Worm (Caenorhabditis elegans) whole organism, L2 larva: Measurements from ENCODE around the gene pix-1.

ENCODE experiments used
- C34F6.9 ChIP-seq: fragments of 150-350 bp; optimal IDR thresholded peaks from 2 replicates; lab custom pipeline; 2014; ENCODE audit warnings: missing biosample characterization, missing genetic modification characterization
- R02D3.7 ChIP-seq: fragments of 150-350 bp; optimal IDR thresholded peaks from 2 replicates; lab custom pipeline; 2014; ENCODE audit warnings: missing biosample characterization, missing genetic modification characterization
- ZK546.5 ChIP-seq: sonication (generic microtip); optimal IDR thresholded peaks from 2 replicates; lab custom pipeline; 2017; ENCODE audit warnings: missing biosample characterization, missing genetic modification characterization
- alr-1 ChIP-seq: fragments of 150-350 bp; optimal IDR thresholded peaks from 2 replicates; lab custom pipeline; 2014; ENCODE audit warnings: missing biosample characterization, missing genetic modification characterization
- aly-2 ChIP-seq: fragments of 150-350 bp; optimal IDR thresholded peaks from 2 replicates; lab custom pipeline; 2014; ENCODE audit warnings: missing biosample characterization, missing genetic modification characterization
- ama-1 ChIP-seq: fragments of 150-350 bp; optimal IDR thresholded peaks from 2 replicates; lab custom pipeline; 2018; ENCODE audit warnings: inconsistent platforms
- ceh-16 ChIP-seq: fragments of 150-350 bp; optimal IDR thresholded peaks from 2 replicates; lab custom pipeline; 2014; ENCODE audit warnings: missing biosample characterization, missing genetic modification characterization
- crh-2 ChIP-seq: sonication (generic microtip); optimal IDR thresholded peaks from 2 replicates; lab custom pipeline; 2017; ENCODE audit warnings: missing biosample characterization, missing genetic modification characterization
- dmd-4 ChIP-seq: sonication (generic microtip); optimal IDR thresholded peaks from 2 replicates; lab custom pipeline; 2017; ENCODE audit warnings: missing biosample characterization, missing genetic modification characterization
- egl-27 ChIP-seq: sonication (generic microtip); optimal IDR thresholded peaks from 3 replicates; lab custom pipeline; 2017; ENCODE audit warnings: missing biosample characterization, missing genetic modification reagents, missing genetic modification characterization
- elt-1 ChIP-seq: fragments of 150-350 bp; optimal IDR thresholded peaks from 2 replicates; lab custom pipeline; 2014; ENCODE audit warnings: missing biosample characterization, missing genetic modification characterization
- elt-3 ChIP-seq: sonication (generic microtip); optimal IDR thresholded peaks from 2 replicates; lab custom pipeline; 2017; ENCODE audit warnings: missing biosample characterization, missing genetic modification characterization
- fos-1 ChIP-seq: fragments of 150-350 bp; optimal IDR thresholded peaks from 2 replicates; lab custom pipeline; 2014; ENCODE audit warnings: missing biosample characterization, missing genetic modification characterization
- lin-13 ChIP-seq: fragments of 150-350 bp; optimal IDR thresholded peaks from 2 replicates; lab custom pipeline; 2014; ENCODE audit warnings: missing biosample characterization, missing genetic modification reagents, missing genetic modification characterization
- lin-39 ChIP-seq: fragments of 150-350 bp; optimal IDR thresholded peaks from 2 replicates; lab custom pipeline; 2014; ENCODE audit warnings: missing biosample characterization, missing genetic modification reagents, missing genetic modification characterization
- lsy-2 ChIP-seq, 2 experiments: fragments of 150-350 bp in 1 of 2; sonication (generic microtip) in 1 of 2; optimal IDR thresholded peaks; 2 replicates each; lab custom pipeline; 2014 to 2017; ENCODE audit warnings: missing biosample characterization in 2 of 2, missing genetic modification characterization in 2 of 2
- mab-5 ChIP-seq: fragments of 150-350 bp; optimal IDR thresholded peaks from 2 replicates; lab custom pipeline; 2014; ENCODE audit warnings: missing biosample characterization, missing genetic modification characterization
- mbf-1 ChIP-seq: sonication (generic microtip); optimal IDR thresholded peaks from 2 replicates; lab custom pipeline; 2017; ENCODE audit warnings: missing biosample characterization, missing genetic modification characterization
- mdl-1 ChIP-seq, 2 experiments: fragments of 150-350 bp in 1 of 2; sonication (generic microtip) in 1 of 2; optimal IDR thresholded peaks; 2 replicates each; lab custom pipeline; 2017; ENCODE audit warnings: missing biosample characterization in 2 of 2, missing genetic modification characterization in 2 of 2
- nhr-10 ChIP-seq: sonication (generic microtip); optimal IDR thresholded peaks from 2 replicates; lab custom pipeline; 2017; ENCODE audit warnings: missing biosample characterization, missing genetic modification characterization
- nhr-11 ChIP-seq: fragments of 150-350 bp; optimal IDR thresholded peaks from 2 replicates; lab custom pipeline; 2014; ENCODE audit warnings: missing biosample characterization, missing genetic modification characterization
- nhr-12 ChIP-seq: fragments of 150-350 bp; optimal IDR thresholded peaks from 2 replicates; lab custom pipeline; 2014; ENCODE audit warnings: missing biosample characterization, missing genetic modification characterization
- nhr-129 ChIP-seq: fragments of 150-350 bp; optimal IDR thresholded peaks from 2 replicates; lab custom pipeline; 2014; ENCODE audit warnings: missing biosample characterization, missing genetic modification characterization
- nhr-21 ChIP-seq: fragments of 150-350 bp; optimal IDR thresholded peaks from 2 replicates; lab custom pipeline; 2014; ENCODE audit warnings: missing biosample characterization, missing genetic modification characterization
- nhr-23 ChIP-seq: fragments of 150-350 bp; optimal IDR thresholded peaks from 2 replicates; lab custom pipeline; 2014; ENCODE audit warnings: missing biosample characterization, missing genetic modification reagents, missing genetic modification characterization
- nhr-237 ChIP-seq: fragments of 150-350 bp; optimal IDR thresholded peaks from 2 replicates; lab custom pipeline; 2014; ENCODE audit warnings: missing biosample characterization, missing genetic modification characterization
- nhr-6 ChIP-seq: fragments of 150-350 bp; optimal IDR thresholded peaks from 2 replicates; lab custom pipeline; 2014; ENCODE audit warnings: missing biosample characterization, missing genetic modification characterization
- nhr-77 ChIP-seq: fragments of 150-350 bp; optimal IDR thresholded peaks from 2 replicates; lab custom pipeline; 2014; ENCODE audit warnings: missing biosample characterization, missing genetic modification characterization
- peb-1 ChIP-seq: fragments of 150-350 bp; optimal IDR thresholded peaks from 2 replicates; lab custom pipeline; 2014; ENCODE audit warnings: missing biosample characterization, missing genetic modification characterization
- sem-4 ChIP-seq: fragments of 150-350 bp; optimal IDR thresholded peaks from 2 replicates; lab custom pipeline; 2014; ENCODE audit warnings: missing biosample characterization, missing genetic modification reagents, missing genetic modification characterization
- skn-1 ChIP-seq: sonication (generic microtip); optimal IDR thresholded peaks from 2 replicates; lab custom pipeline; 2017; ENCODE audit warnings: missing biosample characterization, missing genetic modification characterization
- sma-3 ChIP-seq: sonication (generic microtip); optimal IDR thresholded peaks from 2 replicates; lab custom pipeline; 2016; ENCODE audit warnings: missing genetic modification reagents, missing genetic modification characterization, missing compliant biosample characterization
- sma-9 ChIP-seq, 2 experiments: fragments of 150-350 bp in 1 of 2; sonication (generic microtip) in 1 of 2; optimal IDR thresholded peaks; 2 replicates each; lab custom pipeline; 2014 to 2016; ENCODE audit warnings: missing genetic modification characterization in 2 of 2, mild to moderate bottlenecking in 1 of 2, missing biosample characterization in 1 of 2, missing compliant biosample characterization in 1 of 2, missing genetic modification reagents in 1 of 2, moderate library complexity in 1 of 2
- unc-39 ChIP-seq: fragments of 150-350 bp; optimal IDR thresholded peaks from 2 replicates; lab custom pipeline; 2014; ENCODE audit warnings: missing biosample characterization, missing genetic modification characterization
- unc-55 ChIP-seq: fragments of 150-350 bp; sonication (generic microtip); optimal IDR thresholded peaks from 3 replicates; lab custom pipeline; 2014; ENCODE audit warnings: missing biosample characterization, missing genetic modification reagents, missing genetic modification characterization
- unc-62 ChIP-seq: fragments of 150-350 bp; optimal IDR thresholded peaks from 2 replicates; lab custom pipeline; 2014; ENCODE audit warnings: missing biosample characterization, missing genetic modification reagents, missing genetic modification characterization
- ztf-1 ChIP-seq: fragments of 200-800 bp; sonication (Bioruptor generic); conservative IDR thresholded peaks from 2 replicates; pipeline ENCODE4 v1.3.6; 2022; ENCODE audit warnings: missing genetic modification characterization, missing compliant biosample characterization
- ztf-11 ChIP-seq: sonication (generic microtip); optimal IDR thresholded peaks from 2 replicates; lab custom pipeline; 2017; ENCODE audit warnings: missing biosample characterization, missing genetic modification characterization
- ztf-4 ChIP-seq: fragments of 150-350 bp; optimal IDR thresholded peaks from 2 replicates; lab custom pipeline; 2014; ENCODE audit warnings: missing biosample characterization, missing genetic modification characterization

The pix-1 gene

ce11 chrX:13774144-13774543, 47.1 kb downstream of the pix-1 start:
- TF ChIP-seq nhr-11 (tag; lab: Kevin White, UChicago) (no peak), nhr-6 (no peak), nhr-12 (tag; lab: Kevin White, UChicago) (no peak), sma-3 (GFP tag; lab: Kevin White, UChicago) (no peak), elt-3 (tag; lab: Kevin White, UChicago) (no peak), lin-39 (tag; lab: Kevin White, UChicago) (no peak), ztf-1 (GFP tag; lab: Robert Waterston, UW) (no peak), mdl-1 (tag; optimal IDR thresholded peaks at IDR 0.05; lab: Kevin White, UChicago) (no peak), sma-9 (GFP tag; optimal IDR thresholded peaks at IDR 0.05; lab: Kevin White, UChicago) (peak; percentile 35), sma-9 (tag; optimal IDR thresholded peaks at IDR 0.05; lab: Kevin White, UChicago) (no peak), dmd-4 (tag; lab: Kevin White, UChicago) (no peak), fos-1 (tag; lab: Kevin White, UChicago) (peak; percentile 50), mab-5 (no peak)

- TF ChIP-seq nhr-77 (tag; lab: Kevin White, UChicago) (no peak), sma-9 (GFP tag; optimal IDR thresholded peaks at IDR 0.05; lab: Kevin White, UChicago) (no peak), sma-9 (tag; optimal IDR thresholded peaks at IDR 0.05; lab: Kevin White, UChicago) (no peak), ama-1 (lab: Kevin White, UChicago) (peak; percentile 12)
These were observed 48.4 kb downstream of the pix-1 start for ce11 chrX:13775508-13775907.

- TF ChIP-seq nhr-21 (tag; lab: Kevin White, UChicago) = peak; percentile 1
- TF ChIP-seq R02D3.7 (tag; lab: Kevin White, UChicago) = no peak
- TF ChIP-seq elt-1 = no peak
- no peak for TF ChIP-seq skn-1 (tag; lab: Kevin White, UChicago)
- TF ChIP-seq sma-9 (GFP tag; optimal IDR thresholded peaks at IDR 0.05; lab: Kevin White, UChicago) = peak; percentile 43
- TF ChIP-seq sma-9 (tag; optimal IDR thresholded peaks at IDR 0.05; lab: Kevin White, UChicago) = no peak
- no peak for TF ChIP-seq sem-4 (tag; lab: Kevin White, UChicago)
- no peak for TF ChIP-seq unc-39 (tag; lab: Kevin White, UChicago)
- TF ChIP-seq mab-5 = no peak
- TF ChIP-seq mdl-1 (tag; optimal IDR thresholded peaks at IDR 0.05; lab: Kevin White, UChicago) = no peak
- no peak for TF ChIP-seq egl-27
- TF ChIP-seq crh-2 (tag; lab: Kevin White, UChicago) = no peak
- TF ChIP-seq elt-3 (tag; lab: Kevin White, UChicago) = no peak
- no peak for TF ChIP-seq lin-13 (GFP tag; lab: Kevin White, UChicago)
- TF ChIP-seq lin-39 (tag; lab: Kevin White, UChicago) = no peak
- TF ChIP-seq unc-62 (GFP tag; lab: Kevin White, UChicago) = no peak
- no peak for TF ChIP-seq mbf-1 (tag; lab: Kevin White, UChicago)
- no peak for TF ChIP-seq ztf-11 (tag; lab: Kevin White, UChicago)
- no peak for TF ChIP-seq ztf-4
- no peak for TF ChIP-seq aly-2 (tag; lab: Kevin White, UChicago)
- no peak for TF ChIP-seq C34F6.9 (tag; lab: Kevin White, UChicago)
- no peak for TF ChIP-seq ceh-16
- TF ChIP-seq peb-1 (tag; lab: Kevin White, UChicago) = no peak
- TF ChIP-seq alr-1 (tag; lab: Kevin White, UChicago) = no peak
- peak; percentile 38 for TF ChIP-seq nhr-129 (tag; lab: Kevin White, UChicago)
- no peak for TF ChIP-seq unc-55 (GFP tag; lab: Kevin White, UChicago)
- no peak for TF ChIP-seq fos-1 (tag; lab: Kevin White, UChicago)
- peak; percentile 62 for TF ChIP-seq sma-3 (GFP tag; lab: Kevin White, UChicago)
- peak in 1 of 2 experiments; percentile 21 for TF ChIP-seq lsy-2 (tag; optimal IDR thresholded peaks at IDR 0.05; lab: Kevin White, UChicago)
- no peak for TF ChIP-seq ZK546.5 (tag; lab: Kevin White, UChicago)
- no peak for TF ChIP-seq nhr-10 (tag; lab: Kevin White, UChicago)
- TF ChIP-seq nhr-237 (tag; lab: Kevin White, UChicago) = no peak
- TF ChIP-seq nhr-23 (tag; lab: Kevin White, UChicago) = no peak
These were observed 54.5 kb downstream of the pix-1 start for ce11 chrX:13781445-13782073.
